Worm (Caenorhabditis elegans) whole organism, L2 larva: ENCODE data around the gene F18H3.4.

Source experiments
- C34F6.9 ChIP-seq: fragments of 150-350 bp; optimal IDR thresholded peaks from 2 replicates; lab custom pipeline; 2014; ENCODE audit warnings: missing biosample characterization, missing genetic modification characterization
- R02D3.7 ChIP-seq: fragments of 150-350 bp; optimal IDR thresholded peaks from 2 replicates; lab custom pipeline; 2014; ENCODE audit warnings: missing biosample characterization, missing genetic modification characterization
- Y55F3AM.14 ChIP-seq: fragments of 200-800 bp; sonication (Bioruptor generic); optimal IDR thresholded peaks from 2 replicates; lab custom pipeline; 2018; ENCODE audit warnings: mild to moderate bottlenecking, missing genetic modification characterization, missing compliant biosample characterization
- ZK546.5 ChIP-seq: sonication (generic microtip); optimal IDR thresholded peaks from 2 replicates; lab custom pipeline; 2017; ENCODE audit warnings: missing biosample characterization, missing genetic modification characterization
- alr-1 ChIP-seq: fragments of 150-350 bp; optimal IDR thresholded peaks from 2 replicates; lab custom pipeline; 2014; ENCODE audit warnings: missing biosample characterization, missing genetic modification characterization
- aly-2 ChIP-seq: fragments of 150-350 bp; optimal IDR thresholded peaks from 2 replicates; lab custom pipeline; 2014; ENCODE audit warnings: missing biosample characterization, missing genetic modification characterization
- ama-1 ChIP-seq: fragments of 150-350 bp; optimal IDR thresholded peaks from 2 replicates; lab custom pipeline; 2018; ENCODE audit warnings: inconsistent platforms
- blmp-1 ChIP-seq: sonication (generic microtip); optimal IDR thresholded peaks from 2 replicates; lab custom pipeline; 2017; ENCODE audit warnings: missing genetic modification characterization, mild to moderate bottlenecking, missing compliant biosample characterization, antibody characterized with exemption, moderate library complexity; ENCODE audit not compliant: insufficient read depth
- ceh-82 ChIP-seq: fragments of 150-350 bp; optimal IDR thresholded peaks from 2 replicates; lab custom pipeline; 2014; ENCODE audit warnings: missing biosample characterization, missing genetic modification characterization
- crh-2 ChIP-seq: sonication (generic microtip); optimal IDR thresholded peaks from 2 replicates; lab custom pipeline; 2017; ENCODE audit warnings: missing biosample characterization, missing genetic modification characterization
- dmd-4 ChIP-seq: sonication (generic microtip); optimal IDR thresholded peaks from 2 replicates; lab custom pipeline; 2017; ENCODE audit warnings: missing biosample characterization, missing genetic modification characterization
- egl-27 ChIP-seq: sonication (generic microtip); optimal IDR thresholded peaks from 3 replicates; lab custom pipeline; 2017; ENCODE audit warnings: missing biosample characterization, missing genetic modification reagents, missing genetic modification characterization
- elt-1 ChIP-seq: fragments of 150-350 bp; optimal IDR thresholded peaks from 2 replicates; lab custom pipeline; 2014; ENCODE audit warnings: missing biosample characterization, missing genetic modification characterization
- elt-3 ChIP-seq: sonication (generic microtip); optimal IDR thresholded peaks from 2 replicates; lab custom pipeline; 2017; ENCODE audit warnings: missing biosample characterization, missing genetic modification characterization
- fos-1 ChIP-seq: fragments of 150-350 bp; optimal IDR thresholded peaks from 2 replicates; lab custom pipeline; 2014; ENCODE audit warnings: missing biosample characterization, missing genetic modification characterization
- gmeb-1 ChIP-seq: fragments of 150-350 bp; optimal IDR thresholded peaks from 2 replicates; lab custom pipeline; 2014; ENCODE audit warnings: missing biosample characterization, missing genetic modification characterization
- lin-11 ChIP-seq: fragments of 150-350 bp; sonication (generic microtip); optimal IDR thresholded peaks from 2 replicates; lab custom pipeline; 2014; ENCODE audit warnings: missing biosample characterization, missing genetic modification characterization, inconsistent platforms, mixed read lengths
- lin-39 ChIP-seq: fragments of 150-350 bp; optimal IDR thresholded peaks from 2 replicates; lab custom pipeline; 2014; ENCODE audit warnings: missing biosample characterization, missing genetic modification reagents, missing genetic modification characterization
- lsy-2 ChIP-seq, 2 experiments: fragments of 150-350 bp in 1 of 2; sonication (generic microtip) in 1 of 2; optimal IDR thresholded peaks; 2 replicates each; lab custom pipeline; 2014 to 2017; ENCODE audit warnings: missing biosample characterization in 2 of 2, missing genetic modification characterization in 2 of 2
- mab-5 ChIP-seq: fragments of 150-350 bp; optimal IDR thresholded peaks from 2 replicates; lab custom pipeline; 2014; ENCODE audit warnings: missing biosample characterization, missing genetic modification characterization
- mbf-1 ChIP-seq: sonication (generic microtip); optimal IDR thresholded peaks from 2 replicates; lab custom pipeline; 2017; ENCODE audit warnings: missing biosample characterization, missing genetic modification characterization
- mdl-1 ChIP-seq, 2 experiments: fragments of 150-350 bp in 1 of 2; sonication (generic microtip) in 1 of 2; optimal IDR thresholded peaks; 2 replicates each; lab custom pipeline; 2017; ENCODE audit warnings: missing biosample characterization in 2 of 2, missing genetic modification characterization in 2 of 2
- nhr-11 ChIP-seq: fragments of 150-350 bp; optimal IDR thresholded peaks from 2 replicates; lab custom pipeline; 2014; ENCODE audit warnings: missing biosample characterization, missing genetic modification characterization
- nhr-129 ChIP-seq: fragments of 150-350 bp; optimal IDR thresholded peaks from 2 replicates; lab custom pipeline; 2014; ENCODE audit warnings: missing biosample characterization, missing genetic modification characterization
- nhr-23 ChIP-seq: fragments of 150-350 bp; optimal IDR thresholded peaks from 2 replicates; lab custom pipeline; 2014; ENCODE audit warnings: missing biosample characterization, missing genetic modification reagents, missing genetic modification characterization
- nhr-25 ChIP-seq: fragments of 150-350 bp; sonication (generic microtip); optimal IDR thresholded peaks from 3 replicates; lab custom pipeline; 2014; ENCODE audit warnings: missing biosample characterization, missing genetic modification characterization
- nhr-6 ChIP-seq: fragments of 150-350 bp; optimal IDR thresholded peaks from 2 replicates; lab custom pipeline; 2014; ENCODE audit warnings: missing biosample characterization, missing genetic modification characterization
- skn-1 ChIP-seq: sonication (generic microtip); optimal IDR thresholded peaks from 2 replicates; lab custom pipeline; 2017; ENCODE audit warnings: missing biosample characterization, missing genetic modification characterization
- sma-3 ChIP-seq: sonication (generic microtip); optimal IDR thresholded peaks from 2 replicates; lab custom pipeline; 2016; ENCODE audit warnings: missing genetic modification reagents, missing genetic modification characterization, missing compliant biosample characterization
- sma-9 ChIP-seq, 2 experiments: fragments of 150-350 bp in 1 of 2; sonication (generic microtip) in 1 of 2; optimal IDR thresholded peaks; 2 replicates each; lab custom pipeline; 2014 to 2016; ENCODE audit warnings: missing genetic modification characterization in 2 of 2, mild to moderate bottlenecking in 1 of 2, missing biosample characterization in 1 of 2, missing compliant biosample characterization in 1 of 2, missing genetic modification reagents in 1 of 2, moderate library complexity in 1 of 2
- snpc-4 ChIP-seq: fragments of 150-350 bp; optimal IDR thresholded peaks from 2 replicates; lab custom pipeline; 2014; ENCODE audit warnings: missing biosample characterization, missing genetic modification characterization
- unc-55 ChIP-seq: fragments of 150-350 bp; sonication (generic microtip); optimal IDR thresholded peaks from 3 replicates; lab custom pipeline; 2014; ENCODE audit warnings: missing biosample characterization, missing genetic modification reagents, missing genetic modification characterization
- unc-62 ChIP-seq: fragments of 150-350 bp; optimal IDR thresholded peaks from 2 replicates; lab custom pipeline; 2014; ENCODE audit warnings: missing biosample characterization, missing genetic modification reagents, missing genetic modification characterization
- zag-1 ChIP-seq: fragments of 150-350 bp; optimal IDR thresholded peaks from 2 replicates; lab custom pipeline; 2014; ENCODE audit warnings: missing biosample characterization, missing genetic modification characterization
- ztf-1 ChIP-seq: fragments of 200-800 bp; sonication (Bioruptor generic); conservative IDR thresholded peaks from 2 replicates; pipeline ENCODE4 v1.3.6; 2022; ENCODE audit warnings: missing genetic modification characterization, missing compliant biosample characterization
- ztf-11 ChIP-seq: sonication (generic microtip); optimal IDR thresholded peaks from 2 replicates; lab custom pipeline; 2017; ENCODE audit warnings: missing biosample characterization, missing genetic modification characterization
- ztf-4 ChIP-seq: fragments of 150-350 bp; optimal IDR thresholded peaks from 2 replicates; lab custom pipeline; 2014; ENCODE audit warnings: missing biosample characterization, missing genetic modification characterization

Gene F18H3.4

ce11 chrX:13527347-13528092 lies 1.4 kb upstream of the F18H3.4 start, which contains the start of gene pab-2 (continued):
- TF ChIP-seq unc-55 (GFP tag; lab: Kevin White, UChicago) (peak; percentile 81), ama-1 (lab: Kevin White, UChicago) (no peak), nhr-23 (tag; lab: Kevin White, UChicago) (no peak), C34F6.9 (tag; lab: Kevin White, UChicago) (peak; percentile 77), unc-62 (GFP tag; lab: Kevin White, UChicago) (no peak), dmd-4 (tag; lab: Kevin White, UChicago) (no peak), alr-1 (no peak)

ce11 chrX:13530015-13530778 lies 1.3 kb downstream of the F18H3.4 start:
- TF ChIP-seq aly-2 (tag; lab: Kevin White, UChicago) (no peak), elt-3 (no peak), lsy-2 (tag; optimal IDR thresholded peaks at IDR 0.05; lab: Kevin White, UChicago) (no peak), lin-11 (no peak), Y55F3AM.14 (GFP tag; lab: Kevin White, UChicago) (no peak), gmeb-1 (tag; lab: Kevin White, UChicago) (no peak), crh-2 (tag; lab: Kevin White, UChicago) (no peak), R02D3.7 (tag; lab: Kevin White, UChicago) (no peak), nhr-23 (tag; lab: Kevin White, UChicago) (no peak), blmp-1 (tag; lab: Kevin White, UChicago) (no peak), skn-1 (no peak)
- TF ChIP-seq, all 48 proteins: peak for 0

DNA sequence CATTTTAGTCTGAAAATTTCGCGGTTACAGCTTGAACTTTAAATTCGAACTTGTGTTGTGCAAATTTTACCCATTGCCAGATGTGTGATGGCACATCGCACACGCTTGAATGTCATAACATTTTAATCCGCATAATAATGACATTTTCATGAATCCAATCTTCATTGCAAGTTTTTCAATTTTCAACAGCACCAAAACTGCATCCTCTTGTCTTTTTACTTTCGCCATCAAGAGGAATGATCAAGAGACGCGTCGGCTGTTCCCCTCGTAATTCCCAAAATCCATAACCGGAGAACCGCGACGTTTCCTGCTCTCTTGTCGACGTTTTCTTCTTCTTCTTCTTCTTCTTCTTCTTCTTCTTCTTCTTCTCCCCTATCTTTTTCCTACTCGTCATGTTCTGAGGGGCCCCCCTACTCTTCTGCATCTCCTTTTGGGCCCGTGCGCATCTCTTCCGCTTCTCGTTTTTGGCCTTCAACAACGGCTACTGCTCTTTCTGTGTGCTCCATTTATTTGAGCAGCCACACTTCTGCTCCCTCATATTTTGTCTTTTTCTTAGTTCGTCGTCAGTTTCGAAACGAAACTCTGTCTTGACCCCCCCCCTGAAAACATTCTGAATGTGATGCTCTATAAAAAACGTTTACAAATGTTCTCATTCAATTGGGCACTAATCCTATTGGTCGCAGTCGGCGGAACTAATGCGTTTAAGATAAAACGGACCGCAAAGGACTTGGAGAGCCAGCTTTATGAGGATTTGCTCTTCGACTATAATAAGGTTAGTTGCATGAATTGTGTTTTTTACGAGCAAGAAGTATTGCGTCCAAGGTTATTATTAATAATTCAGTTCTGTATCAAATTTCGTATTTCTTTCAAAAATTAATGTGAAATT lies 3.8 kb downstream of the F18H3.4 start, which contains the start of gene acr-12:
Gene acr-12, plus strand, starts transcription at position 430 of the 886 bp plus-strand sequence.
- TF ChIP-seq ztf-1 (GFP tag; lab: Robert Waterston, UW) (no peak), nhr-6 (tag; lab: Kevin White, UChicago) (no peak), nhr-11 (tag; lab: Kevin White, UChicago) (no peak), sma-9 (GFP tag; optimal IDR thresholded peaks at IDR 0.05; lab: Kevin White, UChicago) (peak; percentile 2), sma-9 (tag; optimal IDR thresholded peaks at IDR 0.05; lab: Kevin White, UChicago) (no peak), ZK546.5 (tag; lab: Kevin White, UChicago) (no peak), ztf-4 (tag; lab: Kevin White, UChicago) (no peak), unc-55 (GFP tag; lab: Kevin White, UChicago) (peak; percentile 17), elt-1 (no peak), nhr-25 (tag; lab: Kevin White, UChicago) (no peak)

- no peak for TF ChIP-seq elt-3
- no peak for TF ChIP-seq mbf-1 (tag; lab: Kevin White, UChicago)
- TF ChIP-seq crh-2 (tag; lab: Kevin White, UChicago), result no peak
- TF ChIP-seq nhr-6 (tag; lab: Kevin White, UChicago), result no peak
- no peak for TF ChIP-seq nhr-11 (tag; lab: Kevin White, UChicago)
- no peak for TF ChIP-seq lin-39 (tag; lab: Kevin White, UChicago)
- TF ChIP-seq ceh-82, result no peak
- TF ChIP-seq nhr-129, result no peak
- TF ChIP-seq blmp-1 (tag; lab: Kevin White, UChicago), result no peak
Observed at ce11 chrX:13536759-13537158, 7.9 kb downstream of the F18H3.4 start, which contains the start of gene R01E6.5. R01E6.5 (plus strand) TSS chrX:13537059.

DNA sequence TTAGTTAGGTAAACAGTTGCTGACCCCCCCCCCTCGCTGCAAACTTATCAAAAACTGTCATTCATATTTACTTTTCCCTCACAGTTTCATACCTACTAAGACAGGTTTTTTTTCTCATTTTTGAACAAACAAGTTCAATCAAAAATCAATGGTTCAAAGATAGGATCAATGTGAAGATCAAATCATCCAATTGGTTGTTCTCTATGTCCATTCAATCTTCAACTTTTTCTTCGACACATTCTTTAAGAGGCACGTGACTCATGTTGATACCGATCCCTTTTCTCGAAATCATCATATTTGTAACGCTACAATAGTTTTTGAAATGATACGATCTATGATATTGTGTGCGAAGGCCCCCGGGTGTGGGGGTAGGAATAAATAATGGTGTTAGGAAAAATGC lies 10.8 kb downstream of the F18H3.4 start:
- no peak for TF ChIP-seq ztf-11 (tag; lab: Kevin White, UChicago)
- no peak for TF ChIP-seq egl-27 (tag; lab: Kevin White, UChicago)
- peak; percentile 76 for TF ChIP-seq blmp-1 (tag; lab: Kevin White, UChicago)
- TF ChIP-seq mdl-1 (tag; optimal IDR thresholded peaks at IDR 0.05; lab: Kevin White, UChicago), result peak; percentile 20 to 49
- no peak for TF ChIP-seq mbf-1 (tag; lab: Kevin White, UChicago)
- TF ChIP-seq C34F6.9 (tag; lab: Kevin White, UChicago), result no peak
- TF ChIP-seq ceh-82, result no peak
- TF ChIP-seq snpc-4, result no peak
- peak; percentile 97 for TF ChIP-seq sma-9 (GFP tag; optimal IDR thresholded peaks at IDR 0.05; lab: Kevin White, UChicago)
- TF ChIP-seq sma-9 (tag; optimal IDR thresholded peaks at IDR 0.05; lab: Kevin White, UChicago), result no peak
- peak; percentile 22 for TF ChIP-seq fos-1 (tag; lab: Kevin White, UChicago)
- TF ChIP-seq nhr-129, result peak; percentile 54
- no peak for TF ChIP-seq ama-1 (lab: Kevin White, UChicago)
- no peak for TF ChIP-seq lin-39 (tag; lab: Kevin White, UChicago)
- TF ChIP-seq unc-55 (GFP tag; lab: Kevin White, UChicago), result no peak
- peak; percentile 90 for TF ChIP-seq nhr-25 (tag; lab: Kevin White, UChicago)
- TF ChIP-seq ZK546.5 (tag; lab: Kevin White, UChicago), result no peak
- TF ChIP-seq sma-3 (GFP tag; lab: Kevin White, UChicago), result peak; percentile 69
- TF ChIP-seq zag-1 (tag; lab: Kevin White, UChicago), result no peak
- TF ChIP-seq mab-5 (tag; lab: Kevin White, UChicago), result no peak
- TF ChIP-seq ztf-1 (GFP tag; lab: Robert Waterston, UW), result no peak
